Worm (Caenorhabditis elegans): ENCODE measurements around the gene nhr-227.

Gene nhr-227

ce11 chrV:2285107-2285506, at the start of gene nhr-227:
Gene nhr-227, plus strand, starts transcription at chrV:2285432.
- TF ChIP-seq ceh-43 (GFP tag; optimal IDR thresholded peaks at IDR 0.05) (no peak), tbx-8 (GFP tag; optimal IDR thresholded peaks at IDR 0.05) (no peak), lin-13 (tag; optimal IDR thresholded peaks at IDR 0.05) (no peak), ham-2 (GFP tag; optimal IDR thresholded peaks at IDR 0.05) (no peak), ces-1 (GFP tag; optimal IDR thresholded peaks at IDR 0.05) (no peak), bed-3 (GFP tag; optimal IDR thresholded peaks at IDR 0.05) (no peak), lin-32 (GFP tag; optimal IDR thresholded peaks at IDR 0.05) (no peak), nhr-237 (tag; optimal IDR thresholded peaks at IDR 0.05) (no peak), nhr-12 (tag; optimal IDR thresholded peaks at IDR 0.05) (no peak), nhr-2 (tag; optimal IDR thresholded peaks at IDR 0.05) (no peak), mls-2 (tag; optimal IDR thresholded peaks at IDR 0.05) (no peak), elt-3 (tag; optimal IDR thresholded peaks at IDR 0.05) (no peak), ceh-39 (tag; optimal IDR thresholded peaks at IDR 0.05) (no peak), cnd-1 (tag; optimal IDR thresholded peaks at IDR 0.05) (no peak), flh-1 (GFP tag; optimal IDR thresholded peaks at IDR 0.05) (no peak), unc-62 (GFP tag; optimal IDR thresholded peaks at IDR 0.05) (no peak), sem-2 (GFP tag; optimal IDR thresholded peaks at IDR 0.05) (no peak), unc-120 (tag; optimal IDR thresholded peaks at IDR 0.05; ENCODE audit: poor library complexity, severe bottlenecking) (no peak), ztf-11 (tag; optimal IDR thresholded peaks at IDR 0.05) (no peak)

- TF ChIP-seq hlh-1 (tag; optimal IDR thresholded peaks at IDR 0.05) (no peak), ztf-11 (tag; optimal IDR thresholded peaks at IDR 0.05) (no peak), zip-8 (tag; optimal IDR thresholded peaks at IDR 0.05) (no peak), drap-1 (GFP tag; optimal IDR thresholded peaks at IDR 0.05) (no peak), M03D4.4 (tag; optimal IDR thresholded peaks at IDR 0.05) (no peak), lsy-2 (tag; optimal IDR thresholded peaks at IDR 0.05) (no peak), bed-3 (GFP tag; optimal IDR thresholded peaks at IDR 0.05) (no peak), flh-1 (GFP tag; optimal IDR thresholded peaks at IDR 0.05) (no peak), mep-1 (tag; optimal IDR thresholded peaks at IDR 0.05) (no peak), sptf-1 (tag; optimal IDR thresholded peaks at IDR 0.05) (no peak), elt-3 (tag; optimal IDR thresholded peaks at IDR 0.05) (no peak), mab-5 (tag; optimal IDR thresholded peaks at IDR 0.05) (no peak), tbx-8 (GFP tag; optimal IDR thresholded peaks at IDR 0.05) (no peak), nhr-28 (tag; optimal IDR thresholded peaks at IDR 0.05) (no peak), snpc-4 (tag; optimal IDR thresholded peaks at IDR 0.05) (no peak)
These were observed 49.4 kb upstream of the nhr-227 start, which contains the start of gene cyp-33C4 for ce11 chrV:2235848-2236247. Gene cyp-33C4, plus strand, starts transcription at chrV:2236140.

- TF ChIP-seq nhr-237 (tag; optimal IDR thresholded peaks at IDR 0.05) (no peak), mls-2 (tag; optimal IDR thresholded peaks at IDR 0.05) (no peak), ceh-83 (GFP tag; optimal IDR thresholded peaks at IDR 0.05) (no peak), ceh-39 (tag; optimal IDR thresholded peaks at IDR 0.05) (no peak), cnd-1 (tag; optimal IDR thresholded peaks at IDR 0.05) (no peak), bed-3 (GFP tag; optimal IDR thresholded peaks at IDR 0.05) (no peak), nhr-76 (tag; optimal IDR thresholded peaks at IDR 0.05) (no peak), unc-62 (GFP tag; optimal IDR thresholded peaks at IDR 0.05) (no peak)
These were observed 47.2 kb upstream of the nhr-227 start for ce11 chrV:2238012-2238411.

- TF ChIP-seq mep-1 (tag; optimal IDR thresholded peaks at IDR 0.05) (no peak), unc-120 (tag; optimal IDR thresholded peaks at IDR 0.05; ENCODE audit: poor library complexity, severe bottlenecking) (no peak)
These were observed 42.6 kb upstream of the nhr-227 start, which contains the start of gene cyp-33C3 for ce11 chrV:2242630-2243029. Gene cyp-33C3, plus strand, starts transcription at chrV:2242778.

ce11 chrV:2244751-2245150, 40.5 kb upstream of the nhr-227 start, which contains the start of gene cyp-33C5:
Gene cyp-33C5, plus strand, starts transcription at chrV:2245004.
- TF ChIP-seq nhr-28 (tag; optimal IDR thresholded peaks at IDR 0.05) (no peak), snpc-4 (tag; optimal IDR thresholded peaks at IDR 0.05) (no peak), mab-5 (tag; optimal IDR thresholded peaks at IDR 0.05) (no peak), nhr-12 (tag; optimal IDR thresholded peaks at IDR 0.05) (no peak), M03D4.4 (tag; optimal IDR thresholded peaks at IDR 0.05) (no peak), drap-1 (GFP tag; optimal IDR thresholded peaks at IDR 0.05) (no peak), hlh-1 (tag; optimal IDR thresholded peaks at IDR 0.05) (no peak), bed-3 (GFP tag; optimal IDR thresholded peaks at IDR 0.05) (no peak), tbx-8 (GFP tag; optimal IDR thresholded peaks at IDR 0.05) (no peak), lin-13 (tag; optimal IDR thresholded peaks at IDR 0.05) (no peak), unc-62 (GFP tag; optimal IDR thresholded peaks at IDR 0.05) (no peak), unc-39 (tag; optimal IDR thresholded peaks at IDR 0.05) (no peak), cnd-1 (tag; optimal IDR thresholded peaks at IDR 0.05) (no peak), lin-32 (GFP tag; optimal IDR thresholded peaks at IDR 0.05) (no peak), nhr-2 (tag; optimal IDR thresholded peaks at IDR 0.05) (no peak), mls-2 (tag; optimal IDR thresholded peaks at IDR 0.05) (no peak), pha-4 (tag; optimal IDR thresholded peaks at IDR 0.05) (no peak), sem-2 (GFP tag; optimal IDR thresholded peaks at IDR 0.05) (no peak), ceh-43 (GFP tag; optimal IDR thresholded peaks at IDR 0.05) (no peak), elt-1 (tag; optimal IDR thresholded peaks at IDR 0.05; ENCODE audit: borderline replicate concordance, insufficient read depth) (no peak)
